Fruit fly (Drosophila melanogaster) whole organism, pupa: ENCODE measurements around the gene CG34179.

ENCODE experiments used
- CG10348 ChIP-seq: fragments of 200-800 bp; sonication (Bioruptor generic); IDR thresholded peaks from 2 replicates; pipeline ENCODE4 v1.3.6; 2022; ENCODE audit warnings: missing biosample characterization, missing genetic modification characterization
- CG12605 ChIP-seq: fragments of 200-800 bp; sonication (Bioruptor generic); IDR thresholded peaks from 2 replicates; pipeline ENCODE4 v1.3.6; 2022; ENCODE audit warnings: missing biosample characterization, missing genetic modification characterization
- CG13204 ChIP-seq: fragments of 200-800 bp; sonication (Bioruptor generic); optimal IDR thresholded peaks from 2 replicates; lab custom pipeline; 2018; ENCODE audit warnings: missing biosample characterization, mild to moderate bottlenecking, missing genetic modification characterization, moderate library complexity
- CG14655 ChIP-seq: fragments of 200-800 bp; sonication (Bioruptor generic); optimal IDR thresholded peaks from 3 replicates; lab custom pipeline; 2017; ENCODE audit warnings: mild to moderate bottlenecking, missing biosample characterization, missing genetic modification reagents, missing genetic modification characterization
- CG15710 ChIP-seq: fragments of 200-800 bp; sonication (Bioruptor generic); optimal IDR thresholded peaks from 2 replicates; lab custom pipeline; 2018; ENCODE audit warnings: missing biosample characterization, mild to moderate bottlenecking, missing genetic modification characterization, moderate library complexity
- CG17806 ChIP-seq: fragments of 200-800 bp; sonication (Bioruptor generic); optimal IDR thresholded peaks from 2 replicates; lab custom pipeline; 2018; ENCODE audit warnings: missing biosample characterization, mild to moderate bottlenecking, missing genetic modification characterization, moderate library complexity
- CG32121 ChIP-seq: fragments of 200-800 bp; sonication (Bioruptor generic); IDR thresholded peaks from 2 replicates; pipeline ENCODE4 v1.3.6; 2022; ENCODE audit warnings: missing biosample characterization, missing genetic modification characterization
- CG34367 ChIP-seq: fragments of 200-800 bp; sonication (Bioruptor generic); optimal IDR thresholded peaks from 2 replicates; lab custom pipeline; 2018; ENCODE audit warnings: missing biosample characterization, mild to moderate bottlenecking, missing genetic modification characterization
- CG4496 ChIP-seq: fragments of 200-800 bp; sonication (Bioruptor generic); IDR thresholded peaks from 3 replicates; pipeline ENCODE4 v1.3.6; 2022; ENCODE audit warnings: missing biosample characterization, missing genetic modification characterization
- CG8159 ChIP-seq: fragments of 200-800 bp; sonication (Bioruptor generic); optimal IDR thresholded peaks from 3 replicates; lab custom pipeline; 2018; ENCODE audit warnings: missing biosample characterization, mild to moderate bottlenecking, missing genetic modification characterization, moderate library complexity
- CG8301 ChIP-seq: fragments of 200-800 bp; sonication (Bioruptor generic); optimal IDR thresholded peaks from 2 replicates; lab custom pipeline; 2018; ENCODE audit warnings: missing biosample characterization, mild to moderate bottlenecking, missing genetic modification characterization
- CG9948 ChIP-seq: fragments of 200-800 bp; sonication (Bioruptor generic); optimal IDR thresholded peaks from 2 replicates; lab custom pipeline; 2018; ENCODE audit warnings: missing biosample characterization, mild to moderate bottlenecking, missing genetic modification characterization, moderate library complexity
- D1 ChIP-seq: fragments of 200-800 bp; sonication (Bioruptor generic); optimal IDR thresholded peaks from 2 replicates; lab custom pipeline; 2018; ENCODE audit warnings: missing biosample characterization, mild to moderate bottlenecking, missing genetic modification characterization, moderate library complexity
- EcR ChIP-seq: fragments of 200-800 bp; sonication (Bioruptor generic); optimal IDR thresholded peaks from 3 replicates; lab custom pipeline; 2019; ENCODE audit warnings: missing biosample characterization, missing genetic modification characterization, mild to moderate bottlenecking, moderate library complexity, missing genetic modification reagents
- Ets98B ChIP-seq: fragments of 200-800 bp; sonication (Bioruptor generic); IDR thresholded peaks from 2 replicates; pipeline ENCODE4 v1.3.6; 2022; ENCODE audit warnings: missing biosample characterization, missing genetic modification characterization
- Pif1A ChIP-seq: fragments of 200-800 bp; sonication (Bioruptor generic); optimal IDR thresholded peaks from 3 replicates; lab custom pipeline; 2016; ENCODE audit warnings: missing biosample characterization, missing genetic modification characterization
- Pif1B ChIP-seq: fragments of 200-800 bp; sonication (Bioruptor generic); optimal IDR thresholded peaks from 3 replicates; lab custom pipeline; 2016; ENCODE audit warnings: missing biosample characterization, missing genetic modification characterization
- Snoo ChIP-seq: fragments of 200-800 bp; sonication (Bioruptor generic); optimal IDR thresholded peaks from 3 replicates; lab custom pipeline; 2017; ENCODE audit warnings: missing biosample characterization, mild to moderate bottlenecking, missing genetic modification characterization, inconsistent platforms
- fd96Ca ChIP-seq: fragments of 200-800 bp; sonication (Bioruptor generic); IDR thresholded peaks from 3 replicates; pipeline ENCODE4 v1.3.6; 2022; ENCODE audit warnings: missing biosample characterization, missing genetic modification characterization
- gl ChIP-seq: fragments of 200-800 bp; sonication (Bioruptor generic); optimal IDR thresholded peaks from 2 replicates; lab custom pipeline; 2018; ENCODE audit warnings: missing biosample characterization, mild to moderate bottlenecking, missing genetic modification characterization
- rn ChIP-seq: fragments of 200-800 bp; sonication (Bioruptor generic); IDR thresholded peaks from 2 replicates; pipeline ENCODE4 v1.3.6; 2022; ENCODE audit warnings: missing biosample characterization, missing genetic modification characterization

CG34179 gene

DNA sequence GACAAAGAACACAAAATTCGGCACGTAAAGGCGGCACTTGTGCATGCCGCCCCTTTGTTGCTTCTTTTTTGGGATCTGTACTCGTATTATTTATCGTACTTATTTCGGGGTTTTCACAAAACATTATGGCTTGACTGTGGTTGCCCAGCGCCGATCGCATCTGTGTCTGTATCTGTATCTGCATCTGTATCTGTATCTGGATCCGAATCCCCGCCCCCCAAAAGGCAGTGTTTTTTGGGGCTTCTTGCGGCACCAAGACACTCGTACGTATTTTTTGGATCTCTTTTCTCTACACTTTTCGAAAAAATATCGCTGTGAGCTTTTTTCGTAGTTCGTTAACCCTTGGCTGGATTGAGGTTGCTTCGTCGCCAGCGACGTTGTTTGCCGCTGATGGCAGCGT lies 39.2 kb upstream of the CG34179 start:
- TF ChIP-seq CG8159 (tag; lab: Kevin White, UChicago) (no peak), rn (no peak), CG15710 (tag; lab: Kevin White, UChicago) (no peak), Pif1A (no peak), CG34367 (tag; lab: Kevin White, UChicago) (no peak), CG10348 (no peak), CG13204 (GFP tag; lab: Kevin White, UChicago) (no peak), CG14655 (no peak), CG8301 (tag; lab: Kevin White, UChicago) (no peak), Pif1B (no peak), CG12605 (GFP tag; lab: Robert Waterston, UW) (no peak), EcR (no peak), Ets98B (GFP tag; lab: Robert Waterston, UW) (no peak), CG17806 (tag; lab: Kevin White, UChicago) (no peak)

- TF ChIP-seq CG8301 (tag; lab: Kevin White, UChicago) = no peak
- TF ChIP-seq CG14655 = no peak
- no peak for TF ChIP-seq CG15710 (tag; lab: Kevin White, UChicago)
- no peak for TF ChIP-seq Snoo
- TF ChIP-seq D1 (tag; lab: Kevin White, UChicago) = no peak
- TF ChIP-seq Pif1B = no peak
- no peak for TF ChIP-seq CG10348
- no peak for TF ChIP-seq CG8159 (tag; lab: Kevin White, UChicago)
- no peak for TF ChIP-seq CG12605 (GFP tag; lab: Robert Waterston, UW)
- TF ChIP-seq gl (tag; lab: Kevin White, UChicago) = no peak
- TF ChIP-seq fd96Ca (GFP tag; lab: Robert Waterston, UW) = no peak
- no peak for TF ChIP-seq rn
- TF ChIP-seq CG9948 (tag; lab: Kevin White, UChicago) = no peak
- TF ChIP-seq CG13204 (GFP tag; lab: Kevin White, UChicago) = no peak
- no peak for TF ChIP-seq Ets98B (GFP tag; lab: Robert Waterston, UW)
- TF ChIP-seq EcR = no peak
- no peak for TF ChIP-seq CG4496 (GFP tag; lab: Robert Waterston, UW)
Measured at dm6 chr2L:6086771-6087170, 38.3 kb upstream of the CG34179 start.

- TF ChIP-seq CG15710 (tag; lab: Kevin White, UChicago) (no peak), fd96Ca (GFP tag; lab: Robert Waterston, UW) (no peak), CG9948 (tag; lab: Kevin White, UChicago) (no peak), CG10348 (no peak), CG13204 (GFP tag; lab: Kevin White, UChicago) (no peak), D1 (tag; lab: Kevin White, UChicago) (no peak), CG4496 (GFP tag; lab: Robert Waterston, UW) (no peak), EcR (no peak), CG8301 (tag; lab: Kevin White, UChicago) (no peak), CG12605 (GFP tag; lab: Robert Waterston, UW) (no peak), CG17806 (tag; lab: Kevin White, UChicago) (no peak), rn (no peak), Snoo (no peak), CG14655 (no peak), CG8159 (tag; lab: Kevin White, UChicago) (no peak), Ets98B (GFP tag; lab: Robert Waterston, UW) (no peak), CG34367 (tag; lab: Kevin White, UChicago) (no peak), Pif1B (no peak)
- TF ChIP-seq, all 21 proteins: peak for 0
Measured at dm6 chr2L:6085733-6086317, 37.3 kb upstream of the CG34179 start.

- no peak for TF ChIP-seq Ets98B (GFP tag; lab: Robert Waterston, UW)
- TF ChIP-seq CG8159 (tag; lab: Kevin White, UChicago) = no peak
- no peak for TF ChIP-seq CG8301 (tag; lab: Kevin White, UChicago)
- no peak for TF ChIP-seq CG4496 (GFP tag; lab: Robert Waterston, UW)
- no peak for TF ChIP-seq CG12605 (GFP tag; lab: Robert Waterston, UW)
- TF ChIP-seq CG13204 (GFP tag; lab: Kevin White, UChicago) = no peak
- no peak for TF ChIP-seq fd96Ca (GFP tag; lab: Robert Waterston, UW)
- TF ChIP-seq CG32121 = no peak
- TF ChIP-seq CG10348 = no peak
- no peak for TF ChIP-seq Pif1B
Measured at dm6 chr2L:6084694-6085093, 36.2 kb upstream of the CG34179 start.

dm6 chr2L:6082936-6083627 lies 34.6 kb upstream of the CG34179 start:
- TF ChIP-seq gl (tag; lab: Kevin White, UChicago) = no peak
- TF ChIP-seq CG10348 = no peak
- TF ChIP-seq CG17806 (tag; lab: Kevin White, UChicago) = no peak
- no peak for TF ChIP-seq CG15710 (tag; lab: Kevin White, UChicago)
- no peak for TF ChIP-seq CG12605 (GFP tag; lab: Robert Waterston, UW)
- TF ChIP-seq CG8301 (tag; lab: Kevin White, UChicago) = no peak
- no peak for TF ChIP-seq CG4496 (GFP tag; lab: Robert Waterston, UW)
- no peak for TF ChIP-seq CG8159 (tag; lab: Kevin White, UChicago)
- TF ChIP-seq EcR = no peak
- no peak for TF ChIP-seq rn
- TF ChIP-seq Pif1B = no peak

DNA sequence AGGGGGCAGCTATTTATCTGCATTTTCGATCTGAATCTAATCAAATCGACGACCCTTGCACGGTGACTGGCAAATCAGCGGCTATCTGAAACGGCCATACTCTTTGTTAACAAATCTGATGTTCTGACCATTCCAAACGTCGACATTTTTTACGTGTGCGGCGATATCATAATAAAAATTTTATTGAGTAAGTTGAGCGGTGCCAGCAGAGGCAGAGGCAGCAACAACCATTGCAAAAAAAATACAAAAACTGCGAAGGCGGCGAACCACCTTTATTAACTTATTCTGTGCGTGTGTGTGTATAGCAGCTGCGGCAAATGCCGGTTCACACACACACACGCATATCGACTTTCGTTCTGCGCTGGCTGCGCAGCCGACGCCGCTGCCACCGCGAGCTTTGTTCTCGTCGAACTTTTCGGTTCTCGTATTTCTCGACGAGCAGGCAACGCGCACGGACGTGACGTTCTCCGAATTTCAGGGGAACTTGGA lies 33.7 kb upstream of the CG34179 start, which contains the start of gene Kr-h1:
Kr-h1 (plus strand) TSS at position 447 of the 489 bp plus-strand sequence.
- TF ChIP-seq CG8159 (tag; lab: Kevin White, UChicago) (no peak), CG15710 (tag; lab: Kevin White, UChicago) (no peak)
- TF ChIP-seq, all 21 proteins: peak for 0
